Worm (Caenorhabditis elegans) whole organism, early embryonic: ENCODE measurements around the gene nas-20.
"Not testable (repeated sequence)": the region's sequence is repeated elsewhere in the genome, so short reads cannot be mapped to it uniquely, and the experiment has no call there.

Experiments used
- B0310.2 ChIP-seq: sonication (generic microtip); optimal IDR thresholded peaks from 2 replicates; lab custom pipeline; 2016; ENCODE audit warnings: mild to moderate bottlenecking, missing genetic modification characterization, missing compliant biosample characterization
- F13C5.2 ChIP-seq: sonication (generic microtip); optimal IDR thresholded peaks from 2 replicates; lab custom pipeline; 2017; ENCODE audit warnings: mild to moderate bottlenecking, missing genetic modification characterization, inconsistent platforms, missing compliant biosample characterization
- aly-1 ChIP-seq: sonication (generic microtip); optimal IDR thresholded peaks from 2 replicates; lab custom pipeline; 2016; ENCODE audit warnings: missing genetic modification characterization, missing compliant biosample characterization
- ama-1 ChIP-seq: fragments of 150-350 bp; optimal IDR thresholded peaks from 2 replicates; lab custom pipeline; 2014
- ceh-13 ChIP-seq: fragments of 200-800 bp; sonication (Bioruptor generic); optimal IDR thresholded peaks from 2 replicates; lab custom pipeline; 2018; ENCODE audit warnings: mild to moderate bottlenecking, missing genetic modification characterization, missing compliant biosample characterization
- ceh-36 ChIP-seq: sonication (generic microtip); optimal IDR thresholded peaks from 2 replicates; lab custom pipeline; 2016; ENCODE audit warnings: missing genetic modification characterization, inconsistent platforms, missing compliant biosample characterization
- ets-7 ChIP-seq: sonication (generic microtip); optimal IDR thresholded peaks from 2 replicates; lab custom pipeline; 2016; ENCODE audit warnings: missing genotype, missing genetic modification characterization, missing compliant biosample characterization
- flt-1 ChIP-seq: fragments of 200-800 bp; sonication (Bioruptor generic); IDR thresholded peaks from 2 replicates; pipeline ENCODE4 v1.3.6; 2022; ENCODE audit warnings: missing genetic modification characterization, missing compliant biosample characterization
- hmbx-1 ChIP-seq: sonication (generic microtip); optimal IDR thresholded peaks from 2 replicates; lab custom pipeline; 2016; ENCODE audit warnings: mild to moderate bottlenecking, missing genetic modification characterization, missing compliant biosample characterization
- hmg-4 ChIP-seq: fragments of 200-800 bp; sonication (Bioruptor generic); optimal IDR thresholded peaks from 2 replicates; lab custom pipeline; 2018; ENCODE audit warnings: mild to moderate bottlenecking, missing genetic modification characterization, missing compliant biosample characterization
- hnd-1 ChIP-seq: sonication (generic microtip); optimal IDR thresholded peaks from 2 replicates; lab custom pipeline; 2016; ENCODE audit warnings: missing genetic modification characterization, missing compliant biosample characterization
- pes-1 ChIP-seq: fragments of 200-800 bp; sonication (Bioruptor generic); IDR thresholded peaks from 2 replicates; pipeline ENCODE4 v1.3.6; 2022; ENCODE audit warnings: missing genetic modification reagents, missing genetic modification characterization, missing compliant biosample characterization
- scrt-1 ChIP-seq: fragments of 200-800 bp; sonication (Bioruptor generic); IDR thresholded peaks from 2 replicates; pipeline ENCODE4 v1.3.6; 2022; ENCODE audit warnings: missing genetic modification characterization, missing compliant biosample characterization
- sea-1 ChIP-seq: fragments of 200-800 bp; sonication (Bioruptor generic); conservative IDR thresholded peaks from 2 replicates; pipeline ENCODE4 v1.3.6; 2022; ENCODE audit warnings: missing genetic modification characterization, missing compliant biosample characterization
- tbx-11 ChIP-seq: fragments of 200-800 bp; sonication (Bioruptor generic); IDR thresholded peaks from 2 replicates; pipeline ENCODE4 v1.3.6; 2022; ENCODE audit warnings: missing genetic modification characterization, missing compliant biosample characterization
- tbx-37 ChIP-seq: fragments of 200-800 bp; sonication (Bioruptor generic); conservative IDR thresholded peaks from 2 replicates; pipeline ENCODE4 v1.3.6; 2022; ENCODE audit warnings: missing genetic modification reagents, missing genetic modification characterization, missing compliant biosample characterization
- tra-4 ChIP-seq: sonication (generic microtip); optimal IDR thresholded peaks from 2 replicates; lab custom pipeline; 2017; ENCODE audit warnings: missing genetic modification characterization, missing compliant biosample characterization

nas-20 gene

DNA sequence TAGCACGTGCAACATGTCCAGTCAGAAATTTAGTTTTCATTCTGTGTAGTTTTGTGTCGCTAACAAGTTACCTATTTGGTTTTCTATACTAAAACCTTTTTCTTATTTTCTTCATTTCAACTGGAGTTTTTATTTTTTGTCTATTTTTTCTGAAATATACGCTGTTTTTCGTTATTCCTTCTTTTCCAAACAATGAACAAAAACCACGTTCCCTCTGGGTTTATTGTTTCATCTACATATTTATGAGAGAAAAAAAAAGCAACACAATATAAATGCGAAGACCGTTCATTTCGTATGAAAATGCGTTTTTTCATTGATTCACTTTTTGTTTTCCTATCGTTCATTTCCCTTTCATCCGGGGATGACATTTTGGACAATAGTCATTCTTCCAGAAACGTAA is 7.3 kb upstream of the nas-20 start, which contains the start of gene T11F9.22:
T11F9.22 (plus strand) TSS at position 301 of the 400 bp plus-strand sequence.
- TF ChIP-seq B0310.2 (tag; lab: Kevin White, UChicago) (no peak), hmbx-1 (no peak), sea-1 (GFP tag; lab: Robert Waterston, UW) (no peak), flt-1 (GFP tag; lab: Robert Waterston, UW) (no peak), aly-1 (tag; lab: Kevin White, UChicago) (no peak), tra-4 (tag; lab: Kevin White, UChicago) (no peak), scrt-1 (GFP tag; lab: Robert Waterston, UW) (no peak), ama-1 (lab: Kevin White, UChicago) (no peak), tbx-37 (GFP tag; lab: Robert Waterston, UW) (no peak), ceh-13 (no peak), pes-1 (GFP tag; lab: Robert Waterston, UW) (no peak), tbx-11 (no peak), ets-7 (no peak)

ce11 chrV:11475638-11476037 is 3.5 kb upstream of the nas-20 start, which contains the start of gene T11F9.7:
T11F9.7 (plus strand) TSS chrV:11475938.
- TF ChIP-seq hnd-1 (tag; lab: Kevin White, UChicago); flt-1 (GFP tag; lab: Robert Waterston, UW); tbx-37 (GFP tag; lab: Robert Waterston, UW): not testable (repeated sequence)

DNA sequence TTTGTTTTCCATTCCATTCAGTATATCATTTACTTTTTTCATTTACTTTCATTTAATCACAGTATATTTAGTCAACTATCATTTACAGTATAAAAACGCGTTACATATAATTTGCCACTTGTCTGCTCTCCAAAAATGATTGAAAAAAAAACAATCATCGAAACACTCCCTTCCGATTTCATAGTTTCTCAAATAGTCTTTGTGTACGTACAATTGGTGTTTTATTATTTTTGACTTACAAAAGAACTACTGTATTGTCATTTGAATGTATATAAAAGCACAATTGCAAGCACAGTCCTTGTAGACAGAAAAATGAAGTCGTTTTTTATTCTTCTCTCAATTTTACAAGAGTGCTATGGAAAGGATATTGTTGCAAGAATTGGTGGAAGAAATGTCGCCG is 2.3 kb upstream of the nas-20 start, which contains the start of gene nas-22:
nas-22 (plus strand) TSS at position 301 of the 400 bp plus-strand sequence.
- TF ChIP-seq flt-1 (GFP tag; lab: Robert Waterston, UW) (no peak), aly-1 (tag; lab: Kevin White, UChicago) (no peak), B0310.2 (tag; lab: Kevin White, UChicago) (no peak), sea-1 (GFP tag; lab: Robert Waterston, UW) (no peak), hmg-4 (GFP tag; lab: Kevin White, UChicago) (no peak), pes-1 (GFP tag; lab: Robert Waterston, UW) (no peak), ceh-13 (no peak), tbx-37 (GFP tag; lab: Robert Waterston, UW) (no peak), F13C5.2 (no peak), tra-4 (tag; lab: Kevin White, UChicago) (no peak), hnd-1 (tag; lab: Kevin White, UChicago) (no peak), scrt-1 (GFP tag; lab: Robert Waterston, UW) (no peak), ceh-36 (tag; lab: Kevin White, UChicago) (no peak), ama-1 (lab: Kevin White, UChicago) (no peak), ets-7 (no peak), hmbx-1 (no peak)

DNA sequence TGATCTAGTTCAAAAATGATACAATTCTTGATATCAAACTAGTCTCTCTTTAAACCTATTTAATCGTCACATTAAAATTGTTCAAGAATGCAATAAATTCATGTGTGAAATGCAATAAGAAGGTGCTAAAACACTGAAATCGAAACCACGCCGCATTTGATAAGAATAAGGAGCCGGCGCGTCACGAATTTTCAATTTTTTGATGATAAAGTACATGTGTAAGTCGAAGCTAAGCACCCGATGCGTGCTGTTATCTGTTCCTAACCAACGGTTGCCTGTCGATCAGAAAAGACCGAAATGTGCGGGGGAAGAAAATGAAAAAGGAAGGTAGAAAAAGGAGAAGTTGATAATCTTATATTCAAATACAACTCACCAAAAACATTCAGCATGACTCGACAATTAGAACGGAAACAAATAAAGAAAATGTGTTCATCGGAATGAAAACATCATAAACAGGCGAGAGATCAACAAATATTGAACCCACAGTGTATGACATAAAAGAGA is 1.8 kb downstream of the nas-20 start, which contains the start of gene aat-6:
aat-6 (minus strand) TSS at position 454 of the 504 bp plus-strand sequence.
- TF ChIP-seq tbx-37 (GFP tag; lab: Robert Waterston, UW) (no peak), ceh-36 (tag; lab: Kevin White, UChicago) (no peak), ets-7 (no peak), sea-1 (GFP tag; lab: Robert Waterston, UW) (no peak), tra-4 (tag; lab: Kevin White, UChicago) (no peak), B0310.2 (tag; lab: Kevin White, UChicago) (no peak), ama-1 (lab: Kevin White, UChicago) (no peak), aly-1 (tag; lab: Kevin White, UChicago) (no peak), hmg-4 (GFP tag; lab: Kevin White, UChicago) (no peak), flt-1 (GFP tag; lab: Robert Waterston, UW) (no peak)

DNA sequence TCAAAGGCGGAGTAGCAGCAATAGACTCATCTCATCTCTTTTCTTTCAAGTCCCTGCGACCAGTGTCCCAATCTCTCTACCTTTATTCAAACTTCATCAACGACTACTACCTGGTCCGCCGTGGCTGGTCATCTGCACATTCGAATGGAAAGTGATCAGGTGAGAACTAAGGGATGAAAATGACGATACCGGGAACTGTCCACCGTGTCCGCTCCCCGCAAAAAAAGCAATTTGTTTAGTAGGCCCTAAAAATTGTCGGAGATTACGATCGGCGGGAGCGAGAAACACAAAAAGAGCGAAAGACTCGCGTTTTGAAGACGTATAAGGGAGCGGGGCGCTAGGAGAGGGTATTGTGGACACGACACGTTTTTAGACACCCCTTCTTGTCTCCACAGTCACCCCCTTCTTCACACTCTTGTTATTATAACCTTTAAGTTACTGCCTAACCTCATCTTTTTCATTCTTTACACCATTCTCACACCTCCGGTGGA is 9.1 kb downstream of the nas-20 start, which contains the start of gene zipt-16:
zipt-16 (plus strand) TSS at position 51 of the 491 bp plus-strand sequence.
- no peak for TF ChIP-seq pes-1 (GFP tag; lab: Robert Waterston, UW)
- no peak for TF ChIP-seq tbx-37 (GFP tag; lab: Robert Waterston, UW)
- no peak for TF ChIP-seq B0310.2 (tag; lab: Kevin White, UChicago)
- TF ChIP-seq ama-1 (lab: Kevin White, UChicago): no peak
- no peak for TF ChIP-seq aly-1 (tag; lab: Kevin White, UChicago)
- TF ChIP-seq hmbx-1: no peak
- no peak for TF ChIP-seq F13C5.2
- TF ChIP-seq scrt-1 (GFP tag; lab: Robert Waterston, UW): no peak
- no peak for TF ChIP-seq hmg-4 (GFP tag; lab: Kevin White, UChicago)
- no peak for TF ChIP-seq ets-7

- no peak for TF ChIP-seq hmg-4 (GFP tag; lab: Kevin White, UChicago)
- no peak for TF ChIP-seq B0310.2 (tag; lab: Kevin White, UChicago)
- TF ChIP-seq aly-1 (tag; lab: Kevin White, UChicago): no peak
- TF ChIP-seq F13C5.2: no peak
- TF ChIP-seq ceh-36 (tag; lab: Kevin White, UChicago): no peak
- TF ChIP-seq tbx-37 (GFP tag; lab: Robert Waterston, UW): no peak
- no peak for TF ChIP-seq tra-4 (tag; lab: Kevin White, UChicago)
- TF ChIP-seq ama-1 (lab: Kevin White, UChicago): no peak
- no peak for TF ChIP-seq flt-1 (GFP tag; lab: Robert Waterston, UW)
- TF ChIP-seq ceh-13: no peak
- TF ChIP-seq tbx-11: no peak
Measured at ce11 chrV:11459255-11459654, 12.9 kb downstream of the nas-20 start, which contains the start of gene T11F9.1. T11F9.1 (plus strand) TSS chrV:11459555.

- TF ChIP-seq tra-4 (tag; lab: Kevin White, UChicago) (no peak), ceh-36 (tag; lab: Kevin White, UChicago) (no peak), hmg-4 (GFP tag; lab: Kevin White, UChicago) (no peak), flt-1 (GFP tag; lab: Robert Waterston, UW) (no peak), aly-1 (tag; lab: Kevin White, UChicago) (no peak), ets-7 (no peak), F13C5.2 (no peak), hnd-1 (tag; lab: Kevin White, UChicago) (no peak), ama-1 (lab: Kevin White, UChicago) (no peak), scrt-1 (GFP tag; lab: Robert Waterston, UW) (no peak), tbx-37 (GFP tag; lab: Robert Waterston, UW) (no peak), ceh-13 (no peak), pes-1 (GFP tag; lab: Robert Waterston, UW) (no peak), tbx-11 (no peak), B0310.2 (tag; lab: Kevin White, UChicago) (no peak), hmbx-1 (no peak), sea-1 (GFP tag; lab: Robert Waterston, UW) (no peak)
Measured at ce11 chrV:11454917-11455316, 17.2 kb downstream of the nas-20 start.
